Fruit fly (Drosophila melanogaster): ENCODE data around the gene Myb.

Myb gene

dm6 chrX:15867863-15868262 is 10.2 kb upstream of the Myb start, which contains the start of gene Gapdh2 (continued):
- peak; percentile 99 for TF ChIP-seq wdn (GFP tag; IDR thresholded peaks at IDR 0.05)
- TF ChIP-seq CG1792 (GFP tag; optimal IDR thresholded peaks at IDR 0.05), result peak; percentile 94
- peak; percentile 88 for TF ChIP-seq ab (GFP tag; optimal IDR thresholded peaks at IDR 0.05)
- peak; percentile 98 for TF ChIP-seq CG11085 (GFP tag; IDR thresholded peaks at IDR 0.05)
- TF ChIP-seq CG3847 (GFP tag; IDR thresholded peaks at IDR 0.05), result peak; percentile 99
- TF ChIP-seq Asciz (GFP tag; optimal IDR thresholded peaks at IDR 0.05), result peak; percentile 99
- peak; percentile 96 for TF ChIP-seq trem (tag; optimal IDR thresholded peaks at IDR 0.05)
- TF ChIP-seq CG4730 (GFP tag; IDR thresholded peaks at IDR 0.05), result peak; percentile 98
- peak; percentile 99 for TF ChIP-seq CG18619 (GFP tag; optimal IDR thresholded peaks at IDR 0.05)
- peak; percentile 92 for TF ChIP-seq btn (GFP tag; optimal IDR thresholded peaks at IDR 0.05)
- peak; percentile 96 for TF ChIP-seq sisA (GFP tag; IDR thresholded peaks at IDR 0.05)
- no peak for TF ChIP-seq CG14860 (GFP tag; IDR thresholded peaks at IDR 0.05; ENCODE audit: partially characterized antibody)
- TF ChIP-seq CG2120 (GFP tag; optimal IDR thresholded peaks at IDR 0.05), result peak; percentile 99
- TF ChIP-seq lbe (GFP tag; optimal IDR thresholded peaks at IDR 0.05), result peak; percentile 99
- peak; percentile 88 for TF ChIP-seq pfk (GFP tag; optimal IDR thresholded peaks at IDR 0.05)
- TF ChIP-seq Fer2 (tag; optimal IDR thresholded peaks at IDR 0.05), result peak; percentile 100
- peak; percentile 97 for TF ChIP-seq CG14667 (GFP tag; IDR thresholded peaks at IDR 0.05)
- TF ChIP-seq CG13775 (GFP tag; optimal IDR thresholded peaks at IDR 0.05), result peak; percentile 98
- TF ChIP-seq dimm (GFP tag; IDR thresholded peaks at IDR 0.05), result peak; percentile 96
- peak; percentile 100 for TF ChIP-seq salm (tag; optimal IDR thresholded peaks at IDR 0.05)
- no peak; the same call in 1 of the 2 replicates for TF ChIP-seq bbx (GFP tag; IDR thresholded peaks at IDR 0.05; ENCODE audit: partially characterized antibody)
- peak; percentile 100 for TF ChIP-seq CG13296 (GFP tag; optimal IDR thresholded peaks at IDR 0.05)
- TF ChIP-seq D19B (GFP tag; optimal IDR thresholded peaks at IDR 0.05), result peak; percentile 97
- TF ChIP-seq zfh2 (GFP tag; optimal IDR thresholded peaks at IDR 0.05), result peak; percentile 95
- peak; percentile 99 for TF ChIP-seq gcm (GFP tag; optimal IDR thresholded peaks at IDR 0.05)
- TF ChIP-seq Doc2 (GFP tag; IDR thresholded peaks at IDR 0.05), result no peak; the same call in 1 of the 2 replicates
- TF ChIP-seq CG8290 (GFP tag; optimal IDR thresholded peaks at IDR 0.05), result peak; percentile 92
- TF ChIP-seq CG8290 (tag; optimal IDR thresholded peaks at IDR 0.05), result peak; percentile 81 to 98
- peak; percentile 90 for TF ChIP-seq jumu (GFP tag; optimal IDR thresholded peaks at IDR 0.05)
- TF ChIP-seq CG13424 (tag; optimal IDR thresholded peaks at IDR 0.05), result peak; percentile 100
- TF ChIP-seq sqz (GFP tag; optimal IDR thresholded peaks at IDR 0.05), result peak; percentile 99
- peak; percentile 95 for TF ChIP-seq jing (GFP tag; optimal IDR thresholded peaks at IDR 0.05)
- peak; percentile 99 for TF ChIP-seq CG34422 (GFP tag; IDR thresholded peaks at IDR 0.05)
- peak; percentile 92 for TF ChIP-seq Bdp1 (GFP tag; optimal IDR thresholded peaks at IDR 0.05)
- peak; percentile 100 for TF ChIP-seq Fer1 (GFP tag; optimal IDR thresholded peaks at IDR 0.05)
- TF ChIP-seq gfzf (GFP tag; optimal IDR thresholded peaks at IDR 0.05), result peak; percentile 22
- peak; percentile 98 for TF ChIP-seq CG6175 (GFP tag; IDR thresholded peaks at IDR 0.05)
- TF ChIP-seq Hey (tag; optimal IDR thresholded peaks at IDR 0.05), result peak; percentile 98
- peak; percentile 73; the same call in 1 of the 2 replicates for TF ChIP-seq Dip2 (GFP tag; IDR thresholded peaks at IDR 0.05)
- TF ChIP-seq tio (GFP tag; optimal IDR thresholded peaks at IDR 0.05), result peak; percentile 97
- peak; percentile 98 for TF ChIP-seq zfh1 (GFP tag; IDR thresholded peaks at IDR 0.05)
- peak; percentile 50 for TF ChIP-seq Dp (GFP tag; optimal IDR thresholded peaks at IDR 0.05)
- TF ChIP-seq Ets97D (GFP tag; optimal IDR thresholded peaks at IDR 0.05), result peak; percentile 92
- TF ChIP-seq al (GFP tag; IDR thresholded peaks at IDR 0.05), result peak; percentile 98
- TF ChIP-seq ato (GFP tag; IDR thresholded peaks at IDR 0.05; ENCODE audit: partially characterized antibody), result no peak
- peak; percentile 99 for TF ChIP-seq Dbx (GFP tag; IDR thresholded peaks at IDR 0.05)
- TF ChIP-seq ATbp (GFP tag; optimal IDR thresholded peaks at IDR 0.05), result peak; percentile 100
- TF ChIP-seq mld (GFP tag; IDR thresholded peaks at IDR 0.05; ENCODE audit: partially characterized antibody), result no peak
- no peak for TF ChIP-seq cad (GFP tag; optimal IDR thresholded peaks at IDR 0.05)
- TF ChIP-seq nerfin-1 (tag; optimal IDR thresholded peaks at IDR 0.05), result peak; percentile 99
- peak; percentile 100 for TF ChIP-seq nom (GFP tag; optimal IDR thresholded peaks at IDR 0.05)
